Fruit fly (Drosophila melanogaster) whole organism, embryonic: Measurements from ENCODE around the gene CG4594.

Source experiments
- Abd-B ChIP-seq: fragments of 200-800 bp; sonication (Bioruptor generic); optimal IDR thresholded peaks from 2 replicates; lab custom pipeline; 2018; ENCODE audit warnings: missing biosample characterization, mild to moderate bottlenecking, missing genetic modification characterization, moderate library complexity
- B-H1 ChIP-seq: fragments of 200-800 bp; sonication (Bioruptor generic); IDR thresholded peaks from 3 replicates; pipeline ENCODE4 v1.3.6; 2022; ENCODE audit warnings: missing biosample characterization, missing genetic modification characterization
- CG11723 ChIP-seq: fragments of 200-800 bp; sonication (Bioruptor generic); optimal IDR thresholded peaks from 2 replicates; lab custom pipeline; 2017; ENCODE audit warnings: missing biosample characterization, mild to moderate bottlenecking, missing genetic modification characterization
- CG17359 ChIP-seq: fragments of 200-800 bp; sonication (Bioruptor generic); optimal IDR thresholded peaks from 3 replicates; lab custom pipeline; 2018; ENCODE audit warnings: missing biosample characterization, mild to moderate bottlenecking, missing genetic modification characterization, moderate library complexity
- CG18262 ChIP-seq: fragments of 200-800 bp; optimal IDR thresholded peaks from 3 replicates; lab custom pipeline; 2019; ENCODE audit warnings: missing biosample characterization, mild to moderate bottlenecking, missing genetic modification characterization, moderate library complexity
- CG4707 ChIP-seq: fragments of 200-800 bp; sonication (Bioruptor generic); optimal IDR thresholded peaks from 2 replicates; lab custom pipeline; 2018; ENCODE audit warnings: missing biosample characterization, mild to moderate bottlenecking, missing genetic modification characterization, moderate library complexity
- Gug ChIP-seq: fragments of 200-800 bp; sonication (Bioruptor generic); IDR thresholded peaks from 4 replicates; pipeline ENCODE4 v1.3.6; 2022; ENCODE audit warnings: missing biosample characterization, missing genetic modification characterization
- H15 ChIP-seq: fragments of 200-800 bp; sonication (Bioruptor generic); IDR thresholded peaks from 3 replicates; pipeline ENCODE4 v1.3.6; 2022; ENCODE audit warnings: missing biosample characterization, missing genetic modification characterization
- Mrtf ChIP-seq: fragments of 200-800 bp; sonication (Bioruptor generic); IDR thresholded peaks from 3 replicates; pipeline ENCODE4 v1.3.6; 2022; ENCODE audit warnings: missing biosample characterization, missing genetic modification characterization
- fd96Cb ChIP-seq: fragments of 200-800 bp; sonication (Bioruptor generic); optimal IDR thresholded peaks from 2 replicates; lab custom pipeline; 2018; ENCODE audit warnings: missing biosample characterization, mild to moderate bottlenecking, missing genetic modification characterization, moderate library complexity
- h ChIP-seq: fragments of >200 bp; optimal IDR thresholded peaks from 2 replicates; lab custom pipeline; 2017
- sima ChIP-seq: fragments of 200-800 bp; sonication (Bioruptor generic); optimal IDR thresholded peaks from 2 replicates; lab custom pipeline; 2016; ENCODE audit warnings: missing biosample characterization, missing genetic modification characterization
- tio ChIP-seq: fragments of 200-800 bp; sonication (Bioruptor generic); optimal IDR thresholded peaks from 2 replicates; lab custom pipeline; 2017; ENCODE audit warnings: missing biosample characterization, missing genetic modification characterization, inconsistent platforms

dm6 chr2L:9954696-9955095 lies 34.7 kb downstream of the CG4594 start:
- no peak for TF ChIP-seq Abd-B (GFP tag; lab: Kevin White, UChicago)
- no peak for TF ChIP-seq h (lab: Kevin White, UChicago)
- TF ChIP-seq Mrtf (GFP tag; lab: Robert Waterston, UW), result no peak
- TF ChIP-seq H15 (GFP tag; lab: Robert Waterston, UW), result no peak
- no peak for TF ChIP-seq B-H1 (GFP tag; lab: Robert Waterston, UW)
- TF ChIP-seq CG17359 (tag; lab: Kevin White, UChicago), result no peak
- TF ChIP-seq CG4707 (GFP tag; lab: Kevin White, UChicago), result no peak
- no peak for TF ChIP-seq sima
- TF ChIP-seq Gug (GFP tag; lab: Robert Waterston, UW), result no peak
- no peak for TF ChIP-seq fd96Cb (tag; lab: Kevin White, UChicago)
- TF ChIP-seq tio (GFP tag; lab: Kevin White, UChicago), result no peak
- TF ChIP-seq CG18262 (tag; lab: Kevin White, UChicago), result no peak
- TF ChIP-seq CG11723 (GFP tag; lab: Kevin White, UChicago), result no peak
